Worm (Caenorhabditis elegans) whole organism, L4 larva: Measurements from ENCODE around the gene Y69A2AR.24.

ENCODE experiments used
- F26F4.8 ChIP-seq: fragments of 200-800 bp; sonication (Bioruptor generic); conservative IDR thresholded peaks from 2 replicates; pipeline ENCODE4 v1.3.6; 2022; ENCODE audit warnings: missing genetic modification characterization, missing compliant biosample characterization
- F37D6.2 ChIP-seq: sonication (generic microtip); optimal IDR thresholded peaks from 2 replicates; lab custom pipeline; 2016; ENCODE audit warnings: mild to moderate bottlenecking, missing genetic modification characterization, missing compliant biosample characterization
- F44E2.7 ChIP-seq: fragments of 200-800 bp; sonication (Bioruptor generic); IDR thresholded peaks from 2 replicates; pipeline ENCODE4 v2.1.2; 2022; ENCODE audit warnings: missing genetic modification characterization, missing compliant biosample characterization
- F49E8.2 ChIP-seq: sonication (generic microtip); optimal IDR thresholded peaks from 2 replicates; lab custom pipeline; 2016; ENCODE audit warnings: missing compliant biosample characterization, mild to moderate bottlenecking, missing genetic modification characterization, borderline replicate concordance
- R02D3.7 ChIP-seq: fragments of 150-350 bp; sonication (generic microtip); optimal IDR thresholded peaks from 3 replicates; lab custom pipeline; 2014; ENCODE audit warnings: missing biosample characterization, missing genetic modification characterization
- Y105C5A.15 ChIP-seq: fragments of 200-800 bp; sonication (Bioruptor generic); IDR thresholded peaks from 2 replicates; pipeline ENCODE4 v1.3.6; 2022; ENCODE audit warnings: missing genetic modification characterization, missing compliant biosample characterization
- Y48G9A.11 ChIP-seq: fragments of 200-800 bp; sonication (Bioruptor generic); IDR thresholded peaks from 2 replicates; pipeline ENCODE4 v1.3.6; 2022; ENCODE audit warnings: missing genetic modification reagents, missing genetic modification characterization, missing compliant biosample characterization
- aly-2 ChIP-seq: sonication (generic microtip); optimal IDR thresholded peaks from 2 replicates; lab custom pipeline; 2018; ENCODE audit warnings: missing biosample characterization, missing genetic modification characterization
- ama-1 ChIP-seq: fragments of 150-350 bp; optimal IDR thresholded peaks from 2 replicates; lab custom pipeline; 2014; ENCODE audit warnings: inconsistent platforms, mixed read lengths
- arid-1 ChIP-seq: fragments of 200-800 bp; sonication (Bioruptor generic); conservative IDR thresholded peaks from 2 replicates; pipeline ENCODE4 v1.3.6; 2022; ENCODE audit warnings: missing genetic modification reagents, missing genetic modification characterization, missing compliant biosample characterization
- attf-4 ChIP-seq: sonication (generic microtip); optimal IDR thresholded peaks from 3 replicates; lab custom pipeline; 2017; ENCODE audit warnings: missing biosample characterization, missing genetic modification characterization
- ceh-20 ChIP-seq: fragments of 200-800 bp; sonication (Bioruptor generic); IDR thresholded peaks from 2 replicates; pipeline ENCODE4 v1.3.6; 2022; ENCODE audit warnings: missing genetic modification reagents, missing genetic modification characterization, missing compliant biosample characterization
- ceh-32 ChIP-seq: sonication (generic microtip); optimal IDR thresholded peaks from 2 replicates; lab custom pipeline; 2016; ENCODE audit warnings: mild to moderate bottlenecking, missing genetic modification characterization, missing compliant biosample characterization; ENCODE audit not compliant: poor library complexity
- ceh-82 ChIP-seq: sonication (generic microtip); optimal IDR thresholded peaks from 2 replicates; lab custom pipeline; 2017; ENCODE audit warnings: missing biosample characterization, missing genetic modification characterization
- cey-2 ChIP-seq: sonication (generic microtip); optimal IDR thresholded peaks from 3 replicates; lab custom pipeline; 2017; ENCODE audit warnings: missing genetic modification characterization, mild to moderate bottlenecking, missing compliant biosample characterization, antibody characterized with exemption, borderline replicate concordance; ENCODE audit not compliant: insufficient read depth
- daf-19 ChIP-seq: fragments of 200-800 bp; sonication (Bioruptor generic); conservative IDR thresholded peaks from 2 replicates; pipeline ENCODE4 v1.3.6; 2022; ENCODE audit warnings: missing genetic modification characterization, missing compliant biosample characterization
- daf-8 ChIP-seq: fragments of 200-800 bp; sonication (Bioruptor generic); IDR thresholded peaks from 2 replicates; pipeline ENCODE4 v1.3.6; 2022; ENCODE audit warnings: missing genetic modification characterization, missing compliant biosample characterization
- duxl-1 ChIP-seq: sonication (generic microtip); optimal IDR thresholded peaks from 2 replicates; lab custom pipeline; 2016; ENCODE audit warnings: mild to moderate bottlenecking, missing genetic modification characterization, moderate library complexity, missing compliant biosample characterization; ENCODE audit not compliant: poor library complexity
- fos-1 ChIP-seq: fragments of 150-350 bp; optimal IDR thresholded peaks from 2 replicates; lab custom pipeline; 2014; ENCODE audit warnings: missing biosample characterization, missing genetic modification characterization
- hlh-30 ChIP-seq: sonication (generic microtip); optimal IDR thresholded peaks from 2 replicates; lab custom pipeline; 2017; ENCODE audit warnings: antibody characterized with exemption, mild to moderate bottlenecking, missing genetic modification characterization, missing compliant biosample characterization; ENCODE audit not compliant: insufficient read depth
- jun-1 ChIP-seq: fragments of 150-350 bp; optimal IDR thresholded peaks from 2 replicates; lab custom pipeline; 2014; ENCODE audit warnings: missing biosample characterization, missing genetic modification reagents, missing genetic modification characterization
- lim-7 ChIP-seq: fragments of 200-800 bp; sonication (Bioruptor generic); IDR thresholded peaks from 2 replicates; pipeline ENCODE4 v1.3.6; 2022; ENCODE audit warnings: missing genetic modification characterization, missing compliant biosample characterization
- lin-15B ChIP-seq: fragments of 150-350 bp; sonication (generic microtip); optimal IDR thresholded peaks from 3 replicates; lab custom pipeline; 2014; ENCODE audit warnings: missing biosample characterization, missing genetic modification characterization
- lin-38 ChIP-seq: fragments of 200-800 bp; sonication (Bioruptor generic); IDR thresholded peaks from 2 replicates; pipeline ENCODE4 v1.3.6; 2022; ENCODE audit warnings: missing genetic modification reagents, missing genetic modification characterization, missing compliant biosample characterization
- madf-5 ChIP-seq, 2 experiments: fragments of 200-800 bp; sonication (Bioruptor generic); IDR thresholded peaks; 2 replicates each; pipeline ENCODE4 v1.3.6; 2022; ENCODE audit warnings: missing compliant biosample characterization in 2 of 2, missing genetic modification characterization in 2 of 2
- madf-9 ChIP-seq: fragments of 200-800 bp; sonication (Bioruptor generic); conservative IDR thresholded peaks from 2 replicates; pipeline ENCODE4 v1.3.6; 2022; ENCODE audit warnings: missing genetic modification reagents, missing genetic modification characterization, missing compliant biosample characterization
- mdt-29 ChIP-seq: fragments of 200-800 bp; sonication (Bioruptor generic); IDR thresholded peaks from 2 replicates; pipeline ENCODE4 v1.3.6; 2022; ENCODE audit warnings: missing genetic modification reagents, missing genetic modification characterization, missing compliant biosample characterization
- mes-2 ChIP-seq: sonication (generic microtip); optimal IDR thresholded peaks from 2 replicates; lab custom pipeline; 2016; ENCODE audit warnings: missing genotype, mild to moderate bottlenecking, missing genetic modification characterization, missing compliant biosample characterization; ENCODE audit not compliant: poor library complexity, severe bottlenecking
- mxl-2 ChIP-seq: fragments of 200-800 bp; sonication (Bioruptor generic); conservative IDR thresholded peaks from 2 replicates; pipeline ENCODE4 v1.3.6; 2022; ENCODE audit warnings: missing genetic modification reagents, missing genetic modification characterization, missing compliant biosample characterization
- nhr-10 ChIP-seq: fragments of 150-350 bp; optimal IDR thresholded peaks from 2 replicates; lab custom pipeline; 2014; ENCODE audit warnings: missing biosample characterization, missing genetic modification characterization
- nhr-102 ChIP-seq: sonication (generic microtip); optimal IDR thresholded peaks from 2 replicates; lab custom pipeline; 2016; ENCODE audit warnings: mild to moderate bottlenecking, missing genetic modification characterization, moderate library complexity, missing compliant biosample characterization
- nhr-11 ChIP-seq: fragments of 150-350 bp; optimal IDR thresholded peaks from 2 replicates; lab custom pipeline; 2014; ENCODE audit warnings: missing biosample characterization, missing genetic modification characterization
- nhr-111 ChIP-seq: fragments of 200-800 bp; sonication (Bioruptor generic); optimal IDR thresholded peaks from 2 replicates; lab custom pipeline; 2018; ENCODE audit warnings: mild to moderate bottlenecking, missing genetic modification characterization, missing compliant biosample characterization
- nhr-237 ChIP-seq: sonication (generic microtip); optimal IDR thresholded peaks from 2 replicates; lab custom pipeline; 2017; ENCODE audit warnings: missing biosample characterization, missing genetic modification characterization
- nhr-25 ChIP-seq: sonication (generic microtip); optimal IDR thresholded peaks from 2 replicates; lab custom pipeline; 2017; ENCODE audit warnings: missing genetic modification characterization, mild to moderate bottlenecking, missing compliant biosample characterization, antibody characterized with exemption, moderate library complexity, borderline replicate concordance; ENCODE audit not compliant: insufficient read depth
- nhr-28 ChIP-seq: fragments of 150-350 bp; optimal IDR thresholded peaks from 2 replicates; lab custom pipeline; 2014; ENCODE audit warnings: missing biosample characterization, missing genetic modification characterization
- nhr-42 ChIP-seq: fragments of 200-800 bp; sonication (Bioruptor generic); IDR thresholded peaks from 2 replicates; pipeline ENCODE4 v1.3.6; 2022; ENCODE audit warnings: missing genetic modification characterization, missing compliant biosample characterization
- nhr-48 ChIP-seq: sonication (generic microtip); optimal IDR thresholded peaks from 2 replicates; lab custom pipeline; 2016; ENCODE audit warnings: mild to moderate bottlenecking, missing genetic modification characterization, missing compliant biosample characterization
- nhr-76 ChIP-seq: fragments of 150-350 bp; optimal IDR thresholded peaks from 2 replicates; lab custom pipeline; 2014; ENCODE audit warnings: missing biosample characterization, missing genetic modification characterization
- php-3 ChIP-seq: fragments of 200-800 bp; sonication (Bioruptor generic); IDR thresholded peaks from 2 replicates; pipeline ENCODE4 v1.3.6; 2022; ENCODE audit warnings: missing genetic modification reagents, missing genetic modification characterization, missing compliant biosample characterization
- pqm-1 ChIP-seq: sonication (generic microtip); optimal IDR thresholded peaks from 2 replicates; lab custom pipeline; 2017; ENCODE audit warnings: missing biosample characterization, missing genetic modification characterization
- rbr-2 ChIP-seq: sonication (generic microtip); optimal IDR thresholded peaks from 2 replicates; lab custom pipeline; 2016; ENCODE audit warnings: missing genotype, missing genetic modification characterization, missing compliant biosample characterization
- saeg-2 ChIP-seq: fragments of 200-800 bp; sonication (Bioruptor generic); IDR thresholded peaks from 2 replicates; pipeline ENCODE4 v1.3.6; 2022; ENCODE audit warnings: missing genetic modification reagents, missing genetic modification characterization, missing compliant biosample characterization
- skn-1 ChIP-seq: fragments of 150-350 bp; optimal IDR thresholded peaks from 2 replicates; lab custom pipeline; 2014; ENCODE audit warnings: missing biosample characterization, missing genetic modification characterization
- spr-1 ChIP-seq: sonication (generic microtip); optimal IDR thresholded peaks from 2 replicates; lab custom pipeline; 2016; ENCODE audit warnings: mild to moderate bottlenecking, missing genetic modification characterization, missing compliant biosample characterization
- spr-3 ChIP-seq: fragments of 200-800 bp; sonication (Bioruptor generic); optimal IDR thresholded peaks from 2 replicates; lab custom pipeline; 2018; ENCODE audit warnings: mild to moderate bottlenecking, missing genetic modification characterization, missing compliant biosample characterization
- zag-1 ChIP-seq: fragments of 150-350 bp; optimal IDR thresholded peaks from 2 replicates; lab custom pipeline; 2014; ENCODE audit warnings: missing biosample characterization, missing genetic modification characterization
- zfp-3 ChIP-seq: fragments of 200-800 bp; sonication (Bioruptor generic); conservative IDR thresholded peaks from 2 replicates; pipeline ENCODE4 v1.3.6; 2022; ENCODE audit warnings: missing genetic modification reagents, missing genetic modification characterization, missing compliant biosample characterization
- zip-2 ChIP-seq: fragments of 150-350 bp; optimal IDR thresholded peaks from 2 replicates; lab custom pipeline; 2014; ENCODE audit warnings: missing biosample characterization, missing genetic modification characterization

The Y69A2AR.24 gene

DNA sequence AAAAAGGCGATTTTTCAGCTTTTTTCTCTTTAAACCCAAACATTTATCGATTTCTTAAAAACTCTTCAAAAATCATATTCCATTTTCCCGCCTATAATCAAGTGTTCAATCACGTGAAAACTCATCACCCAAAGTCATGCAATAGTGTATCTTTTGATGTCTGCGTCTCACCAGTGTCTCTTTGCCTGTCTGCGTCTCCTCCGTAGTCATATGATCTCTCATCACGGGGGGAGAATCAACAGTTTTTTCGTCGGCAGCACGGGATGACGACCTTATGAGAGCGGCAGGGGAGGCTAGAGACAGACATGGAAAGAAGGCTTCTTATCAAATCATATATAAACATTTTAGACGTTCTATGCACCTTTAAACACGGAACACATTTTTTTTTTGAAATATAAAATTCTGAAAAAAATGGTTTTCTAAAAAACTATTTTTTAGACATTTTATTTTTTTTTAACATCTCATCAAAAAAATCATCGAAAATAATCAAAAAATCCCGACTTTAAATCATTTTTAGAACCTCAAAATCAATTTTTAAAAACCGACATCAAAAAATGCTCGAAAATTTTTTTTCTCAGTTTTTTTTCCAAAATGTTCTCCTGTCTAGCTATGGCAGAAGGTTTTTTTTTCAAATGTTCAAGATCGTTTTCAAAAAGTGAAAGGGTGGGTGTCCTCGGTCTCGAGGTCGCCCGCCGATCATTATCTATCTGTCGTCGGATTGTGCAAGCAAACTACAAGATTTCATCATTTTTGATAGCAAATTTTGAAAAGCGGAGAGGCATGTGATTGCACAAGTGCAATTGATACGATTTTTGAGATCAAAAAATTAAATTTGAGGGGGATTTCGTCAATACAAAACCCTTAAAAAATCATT, 38.4 kb upstream of the Y69A2AR.24 start:
- TF ChIP-seq Y105C5A.15 (GFP tag; lab: Robert Waterston, UW) (peak; percentile 77), nhr-102 (tag; lab: Kevin White, UChicago) (peak; percentile 96), F26F4.8 (GFP tag; lab: Robert Waterston, UW) (no peak), nhr-42 (GFP tag; lab: Robert Waterston, UW) (peak; percentile 93), cey-2 (tag; lab: Kevin White, UChicago) (peak; percentile 73), madf-9 (GFP tag; lab: Robert Waterston, UW) (peak; percentile 93), nhr-11 (peak; percentile 98), F49E8.2 (tag; lab: Kevin White, UChicago) (no peak), nhr-111 (GFP tag; lab: Kevin White, UChicago) (no peak), nhr-28 (peak; percentile 99), nhr-48 (tag; lab: Kevin White, UChicago) (peak; percentile 96), R02D3.7 (tag; lab: Kevin White, UChicago) (no peak), zag-1 (no peak), nhr-76 (tag; lab: Kevin White, UChicago) (peak; percentile 86), zip-2 (tag; lab: Kevin White, UChicago) (peak; percentile 84), skn-1 (tag; lab: Kevin White, UChicago) (peak; percentile 91), madf-5 (GFP tag; IDR thresholded peaks at IDR 0.05; lab: Robert Waterston, UW) (peak; percentile 47 to 54; a peak in 1 of 4 replicates), nhr-25 (peak; percentile 79), aly-2 (tag; lab: Kevin White, UChicago) (no peak), F37D6.2 (tag; lab: Kevin White, UChicago) (peak; percentile 62), spr-1 (tag; lab: Kevin White, UChicago) (peak; percentile 90), mxl-2 (peak; percentile 96), zfp-3 (GFP tag; lab: Robert Waterston, UW) (peak; percentile 99), jun-1 (peak; percentile 95), spr-3 (GFP tag; lab: Kevin White, UChicago) (peak; percentile 75), mes-2 (tag; lab: Kevin White, UChicago) (peak; percentile 90), nhr-237 (tag; lab: Kevin White, UChicago) (no peak), ceh-32 (tag; lab: Kevin White, UChicago) (no peak), Y48G9A.11 (peak; percentile 51), nhr-10 (tag; lab: Kevin White, UChicago) (peak; percentile 91), mdt-29 (GFP tag; lab: Robert Waterston, UW) (peak; percentile 99), daf-19 (GFP tag; lab: Robert Waterston, UW) (no peak), fos-1 (tag; lab: Kevin White, UChicago) (peak; percentile 46), lim-7 (peak; percentile 60; the same call in 1 of the 2 replicates), arid-1 (GFP tag; lab: Robert Waterston, UW) (peak; percentile 87), rbr-2 (peak; percentile 86), hlh-30 (tag; lab: Kevin White, UChicago) (peak; percentile 100), lin-15B (tag; lab: Kevin White, UChicago) (no peak), pqm-1 (peak; percentile 60), duxl-1 (tag; lab: Kevin White, UChicago) (peak; percentile 90), php-3 (peak; percentile 94), saeg-2 (GFP tag; lab: Robert Waterston, UW) (peak; percentile 93), ceh-82 (no peak), attf-4 (tag; lab: Kevin White, UChicago) (no peak), ceh-20 (GFP tag; lab: Robert Waterston, UW) (peak; percentile 99), lin-38 (peak; percentile 84), daf-8 (GFP tag; lab: Robert Waterston, UW) (no peak), F44E2.7 (GFP tag; lab: Robert Waterston, UW) (0 out of 2 replicates have a peak, but pooled peaks have one; percentile 17), ama-1 (lab: Kevin White, UChicago) (peak; percentile 86)
